Worm (Caenorhabditis elegans) whole organism, L2 larva: ENCODE results near the gene F59A6.3.

Source experiments
- C34F6.9 ChIP-seq: fragments of 150-350 bp; optimal IDR thresholded peaks from 2 replicates; lab custom pipeline; 2014; ENCODE audit warnings: missing biosample characterization, missing genetic modification characterization
- F13H6.1 ChIP-seq: sonication (generic microtip); optimal IDR thresholded peaks from 2 replicates; lab custom pipeline; 2016; ENCODE audit warnings: missing genetic modification characterization, missing compliant biosample characterization
- R02D3.7 ChIP-seq: fragments of 150-350 bp; optimal IDR thresholded peaks from 2 replicates; lab custom pipeline; 2014; ENCODE audit warnings: missing biosample characterization, missing genetic modification characterization
- Y55F3AM.14 ChIP-seq: fragments of 200-800 bp; sonication (Bioruptor generic); optimal IDR thresholded peaks from 2 replicates; lab custom pipeline; 2018; ENCODE audit warnings: mild to moderate bottlenecking, missing genetic modification characterization, missing compliant biosample characterization
- ZK546.5 ChIP-seq: sonication (generic microtip); optimal IDR thresholded peaks from 2 replicates; lab custom pipeline; 2017; ENCODE audit warnings: missing biosample characterization, missing genetic modification characterization
- alr-1 ChIP-seq: fragments of 150-350 bp; optimal IDR thresholded peaks from 2 replicates; lab custom pipeline; 2014; ENCODE audit warnings: missing biosample characterization, missing genetic modification characterization
- aly-2 ChIP-seq: fragments of 150-350 bp; optimal IDR thresholded peaks from 2 replicates; lab custom pipeline; 2014; ENCODE audit warnings: missing biosample characterization, missing genetic modification characterization
- blmp-1 ChIP-seq: sonication (generic microtip); optimal IDR thresholded peaks from 2 replicates; lab custom pipeline; 2017; ENCODE audit warnings: missing genetic modification characterization, mild to moderate bottlenecking, missing compliant biosample characterization, antibody characterized with exemption, moderate library complexity; ENCODE audit not compliant: insufficient read depth
- ceh-16 ChIP-seq: fragments of 150-350 bp; optimal IDR thresholded peaks from 2 replicates; lab custom pipeline; 2014; ENCODE audit warnings: missing biosample characterization, missing genetic modification characterization
- ceh-82 ChIP-seq: fragments of 150-350 bp; optimal IDR thresholded peaks from 2 replicates; lab custom pipeline; 2014; ENCODE audit warnings: missing biosample characterization, missing genetic modification characterization
- crh-2 ChIP-seq: sonication (generic microtip); optimal IDR thresholded peaks from 2 replicates; lab custom pipeline; 2017; ENCODE audit warnings: missing biosample characterization, missing genetic modification characterization
- egl-27 ChIP-seq: sonication (generic microtip); optimal IDR thresholded peaks from 3 replicates; lab custom pipeline; 2017; ENCODE audit warnings: missing biosample characterization, missing genetic modification reagents, missing genetic modification characterization
- elt-3 ChIP-seq: sonication (generic microtip); optimal IDR thresholded peaks from 2 replicates; lab custom pipeline; 2017; ENCODE audit warnings: missing biosample characterization, missing genetic modification characterization
- fos-1 ChIP-seq: fragments of 150-350 bp; optimal IDR thresholded peaks from 2 replicates; lab custom pipeline; 2014; ENCODE audit warnings: missing biosample characterization, missing genetic modification characterization
- gmeb-1 ChIP-seq: fragments of 150-350 bp; optimal IDR thresholded peaks from 2 replicates; lab custom pipeline; 2014; ENCODE audit warnings: missing biosample characterization, missing genetic modification characterization
- lin-11 ChIP-seq: fragments of 150-350 bp; sonication (generic microtip); optimal IDR thresholded peaks from 2 replicates; lab custom pipeline; 2014; ENCODE audit warnings: missing biosample characterization, missing genetic modification characterization, inconsistent platforms, mixed read lengths
- lin-13 ChIP-seq: fragments of 150-350 bp; optimal IDR thresholded peaks from 2 replicates; lab custom pipeline; 2014; ENCODE audit warnings: missing biosample characterization, missing genetic modification reagents, missing genetic modification characterization
- lin-39 ChIP-seq: fragments of 150-350 bp; optimal IDR thresholded peaks from 2 replicates; lab custom pipeline; 2014; ENCODE audit warnings: missing biosample characterization, missing genetic modification reagents, missing genetic modification characterization
- lsy-2 ChIP-seq, 2 experiments: fragments of 150-350 bp in 1 of 2; sonication (generic microtip) in 1 of 2; optimal IDR thresholded peaks; 2 replicates each; lab custom pipeline; 2014 to 2017; ENCODE audit warnings: missing biosample characterization in 2 of 2, missing genetic modification characterization in 2 of 2
- mab-5 ChIP-seq: fragments of 150-350 bp; optimal IDR thresholded peaks from 2 replicates; lab custom pipeline; 2014; ENCODE audit warnings: missing biosample characterization, missing genetic modification characterization
- mbf-1 ChIP-seq: sonication (generic microtip); optimal IDR thresholded peaks from 2 replicates; lab custom pipeline; 2017; ENCODE audit warnings: missing biosample characterization, missing genetic modification characterization
- mdl-1 ChIP-seq, 2 experiments: fragments of 150-350 bp in 1 of 2; sonication (generic microtip) in 1 of 2; optimal IDR thresholded peaks; 2 replicates each; lab custom pipeline; 2017; ENCODE audit warnings: missing biosample characterization in 2 of 2, missing genetic modification characterization in 2 of 2
- nhr-10 ChIP-seq: sonication (generic microtip); optimal IDR thresholded peaks from 2 replicates; lab custom pipeline; 2017; ENCODE audit warnings: missing biosample characterization, missing genetic modification characterization
- nhr-11 ChIP-seq: fragments of 150-350 bp; optimal IDR thresholded peaks from 2 replicates; lab custom pipeline; 2014; ENCODE audit warnings: missing biosample characterization, missing genetic modification characterization
- nhr-129 ChIP-seq: fragments of 150-350 bp; optimal IDR thresholded peaks from 2 replicates; lab custom pipeline; 2014; ENCODE audit warnings: missing biosample characterization, missing genetic modification characterization
- nhr-21 ChIP-seq: fragments of 150-350 bp; optimal IDR thresholded peaks from 2 replicates; lab custom pipeline; 2014; ENCODE audit warnings: missing biosample characterization, missing genetic modification characterization
- nhr-23 ChIP-seq: fragments of 150-350 bp; optimal IDR thresholded peaks from 2 replicates; lab custom pipeline; 2014; ENCODE audit warnings: missing biosample characterization, missing genetic modification reagents, missing genetic modification characterization
- nhr-237 ChIP-seq: fragments of 150-350 bp; optimal IDR thresholded peaks from 2 replicates; lab custom pipeline; 2014; ENCODE audit warnings: missing biosample characterization, missing genetic modification characterization
- nhr-25 ChIP-seq: fragments of 150-350 bp; sonication (generic microtip); optimal IDR thresholded peaks from 3 replicates; lab custom pipeline; 2014; ENCODE audit warnings: missing biosample characterization, missing genetic modification characterization
- nhr-6 ChIP-seq: fragments of 150-350 bp; optimal IDR thresholded peaks from 2 replicates; lab custom pipeline; 2014; ENCODE audit warnings: missing biosample characterization, missing genetic modification characterization
- nhr-77 ChIP-seq: fragments of 150-350 bp; optimal IDR thresholded peaks from 2 replicates; lab custom pipeline; 2014; ENCODE audit warnings: missing biosample characterization, missing genetic modification characterization
- peb-1 ChIP-seq: fragments of 150-350 bp; optimal IDR thresholded peaks from 2 replicates; lab custom pipeline; 2014; ENCODE audit warnings: missing biosample characterization, missing genetic modification characterization
- skn-1 ChIP-seq: sonication (generic microtip); optimal IDR thresholded peaks from 2 replicates; lab custom pipeline; 2017; ENCODE audit warnings: missing biosample characterization, missing genetic modification characterization
- sma-3 ChIP-seq: sonication (generic microtip); optimal IDR thresholded peaks from 2 replicates; lab custom pipeline; 2016; ENCODE audit warnings: missing genetic modification reagents, missing genetic modification characterization, missing compliant biosample characterization
- sma-9 ChIP-seq, 2 experiments: fragments of 150-350 bp in 1 of 2; sonication (generic microtip) in 1 of 2; optimal IDR thresholded peaks; 2 replicates each; lab custom pipeline; 2014 to 2016; ENCODE audit warnings: missing genetic modification characterization in 2 of 2, mild to moderate bottlenecking in 1 of 2, missing biosample characterization in 1 of 2, missing compliant biosample characterization in 1 of 2, missing genetic modification reagents in 1 of 2, moderate library complexity in 1 of 2
- snpc-4 ChIP-seq: fragments of 150-350 bp; optimal IDR thresholded peaks from 2 replicates; lab custom pipeline; 2014; ENCODE audit warnings: missing biosample characterization, missing genetic modification characterization
- unc-39 ChIP-seq: fragments of 150-350 bp; optimal IDR thresholded peaks from 2 replicates; lab custom pipeline; 2014; ENCODE audit warnings: missing biosample characterization, missing genetic modification characterization
- unc-55 ChIP-seq: fragments of 150-350 bp; sonication (generic microtip); optimal IDR thresholded peaks from 3 replicates; lab custom pipeline; 2014; ENCODE audit warnings: missing biosample characterization, missing genetic modification reagents, missing genetic modification characterization
- zag-1 ChIP-seq: fragments of 150-350 bp; optimal IDR thresholded peaks from 2 replicates; lab custom pipeline; 2014; ENCODE audit warnings: missing biosample characterization, missing genetic modification characterization
- ztf-1 ChIP-seq: fragments of 200-800 bp; sonication (Bioruptor generic); conservative IDR thresholded peaks from 2 replicates; pipeline ENCODE4 v1.3.6; 2022; ENCODE audit warnings: missing genetic modification characterization, missing compliant biosample characterization
- ztf-11 ChIP-seq: sonication (generic microtip); optimal IDR thresholded peaks from 2 replicates; lab custom pipeline; 2017; ENCODE audit warnings: missing biosample characterization, missing genetic modification characterization
- ztf-4 ChIP-seq: fragments of 150-350 bp; optimal IDR thresholded peaks from 2 replicates; lab custom pipeline; 2014; ENCODE audit warnings: missing biosample characterization, missing genetic modification characterization

F59A6.3 gene

ce11 chrII:5031612-5032011 is 23.5 kb downstream of the F59A6.3 start, which contains the start of gene wdr-83:
wdr-83 (minus strand) TSS chrII:5031712.
- TF ChIP-seq mbf-1 (tag; lab: Kevin White, UChicago) (no peak), elt-3 (tag; lab: Kevin White, UChicago) (no peak), alr-1 (tag; lab: Kevin White, UChicago) (no peak), mab-5 (tag; lab: Kevin White, UChicago) (no peak), lin-39 (tag; lab: Kevin White, UChicago) (no peak), skn-1 (tag; lab: Kevin White, UChicago) (no peak), ztf-11 (tag; lab: Kevin White, UChicago) (no peak), nhr-129 (tag; lab: Kevin White, UChicago) (no peak), nhr-23 (tag; lab: Kevin White, UChicago) (no peak), fos-1 (no peak), blmp-1 (tag; lab: Kevin White, UChicago) (no peak), sma-3 (no peak), crh-2 (tag; lab: Kevin White, UChicago) (no peak), ceh-82 (tag; lab: Kevin White, UChicago) (no peak), ceh-16 (tag; lab: Kevin White, UChicago) (no peak), mdl-1 (tag; optimal IDR thresholded peaks at IDR 0.05; lab: Kevin White, UChicago) (no peak)

ce11 chrII:5032669-5033068 is 24.5 kb downstream of the F59A6.3 start:
- TF ChIP-seq nhr-129 (tag; lab: Kevin White, UChicago), result peak; percentile 81
- peak; percentile 32 to 59 for TF ChIP-seq lsy-2 (tag; optimal IDR thresholded peaks at IDR 0.05; lab: Kevin White, UChicago)
- TF ChIP-seq nhr-10, result no peak
- peak; percentile 59 for TF ChIP-seq fos-1
- no peak for TF ChIP-seq nhr-11 (tag; lab: Kevin White, UChicago)
- no peak for TF ChIP-seq elt-3 (tag; lab: Kevin White, UChicago)
- TF ChIP-seq nhr-25, result peak; percentile 1
- TF ChIP-seq aly-2 (tag; lab: Kevin White, UChicago), result no peak
- TF ChIP-seq sma-3, result peak; percentile 50
- TF ChIP-seq ceh-16 (tag; lab: Kevin White, UChicago), result peak; percentile 13
- peak; percentile 55 for TF ChIP-seq unc-55 (GFP tag; lab: Kevin White, UChicago)
- TF ChIP-seq gmeb-1, result peak; percentile 54
- peak; percentile 13 for TF ChIP-seq lin-13 (GFP tag; lab: Kevin White, UChicago)
- TF ChIP-seq lin-11 (tag; lab: Kevin White, UChicago), result peak; percentile 11
- peak; percentile 36 for TF ChIP-seq nhr-21 (tag; lab: Kevin White, UChicago)
- peak; percentile 34 for TF ChIP-seq C34F6.9 (tag; lab: Kevin White, UChicago)
- peak in 1 of 2 experiments; percentile 10 for TF ChIP-seq mdl-1 (tag; optimal IDR thresholded peaks at IDR 0.05; lab: Kevin White, UChicago)
- TF ChIP-seq sma-9 (GFP tag; optimal IDR thresholded peaks at IDR 0.05; lab: Kevin White, UChicago), result peak; percentile 26
- no peak for TF ChIP-seq sma-9 (tag; optimal IDR thresholded peaks at IDR 0.05; lab: Kevin White, UChicago)
- TF ChIP-seq egl-27 (tag; lab: Kevin White, UChicago), result peak; percentile 32
- no peak for TF ChIP-seq ztf-4 (tag; lab: Kevin White, UChicago)
- TF ChIP-seq snpc-4 (tag; lab: Kevin White, UChicago), result peak; percentile 7
- peak; percentile 70 for TF ChIP-seq F13H6.1 (tag; lab: Kevin White, UChicago)

DNA sequence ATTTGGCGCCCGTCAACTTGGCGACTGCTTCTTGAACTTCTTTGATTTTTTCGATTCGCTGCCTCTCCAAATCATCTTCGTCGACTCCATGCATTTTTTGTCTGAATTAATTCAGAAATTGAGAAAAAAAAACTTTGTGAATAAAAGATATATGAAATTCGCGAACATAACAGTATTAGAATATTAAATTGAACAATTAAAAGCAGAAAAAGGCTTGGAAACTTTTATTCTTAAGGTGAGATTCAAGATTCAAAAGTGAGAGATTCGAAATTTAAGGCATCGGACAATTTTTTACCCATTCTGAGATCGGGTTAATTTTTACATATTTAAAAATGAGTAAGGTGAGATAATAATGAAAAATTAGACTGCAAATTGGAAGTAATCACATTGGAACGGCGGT is 25.8 kb downstream of the F59A6.3 start, which contains the start of gene F33G12.3:
Gene F33G12.3 (minus strand): TSS at position 101 of the 400 bp plus-strand sequence.
- TF ChIP-seq mdl-1 (tag; optimal IDR thresholded peaks at IDR 0.05; lab: Kevin White, UChicago) (no peak), nhr-77 (no peak), R02D3.7 (no peak), F13H6.1 (tag; lab: Kevin White, UChicago) (no peak), lin-11 (tag; lab: Kevin White, UChicago) (no peak), Y55F3AM.14 (GFP tag; lab: Kevin White, UChicago) (no peak), lsy-2 (tag; optimal IDR thresholded peaks at IDR 0.05; lab: Kevin White, UChicago) (no peak), nhr-11 (tag; lab: Kevin White, UChicago) (no peak), gmeb-1 (no peak), ztf-11 (tag; lab: Kevin White, UChicago) (no peak), nhr-6 (no peak), unc-55 (GFP tag; lab: Kevin White, UChicago) (no peak), sma-3 (no peak)

- no peak for TF ChIP-seq ZK546.5 (tag; lab: Kevin White, UChicago)
- TF ChIP-seq mbf-1 (tag; lab: Kevin White, UChicago), result no peak
- no peak for TF ChIP-seq nhr-6
- TF ChIP-seq peb-1, result no peak
- TF ChIP-seq ztf-11 (tag; lab: Kevin White, UChicago), result no peak
- no peak for TF ChIP-seq zag-1 (tag; lab: Kevin White, UChicago)
- no peak for TF ChIP-seq fos-1
- TF ChIP-seq nhr-21 (tag; lab: Kevin White, UChicago), result no peak
- TF ChIP-seq C34F6.9 (tag; lab: Kevin White, UChicago), result no peak
- no peak for TF ChIP-seq ztf-1 (GFP tag; lab: Robert Waterston, UW)
- no peak for TF ChIP-seq nhr-129 (tag; lab: Kevin White, UChicago)
- TF ChIP-seq unc-39 (tag; lab: Kevin White, UChicago), result no peak
- TF ChIP-seq egl-27 (tag; lab: Kevin White, UChicago), result no peak
- no peak for TF ChIP-seq Y55F3AM.14 (GFP tag; lab: Kevin White, UChicago)
- no peak for TF ChIP-seq lin-11 (tag; lab: Kevin White, UChicago)
- TF ChIP-seq mab-5 (tag; lab: Kevin White, UChicago), result no peak
- TF ChIP-seq ceh-82 (tag; lab: Kevin White, UChicago), result no peak
- no peak for TF ChIP-seq nhr-237
These were observed 28.0 kb downstream of the F59A6.3 start, which contains the start of gene lrr-1 for ce11 chrII:5036128-5036527. lrr-1 (minus strand) TSS chrII:5036439.
